Fruit fly (Drosophila melanogaster) Kc167 (cell line): ENCODE measurements around the gene CG12016.

ENCODE experiments used
- Myc ChIP-seq: fragments of >200 bp; optimal IDR thresholded peaks from 2 replicates; lab custom pipeline; 2017; ENCODE audit warnings: missing external identifiers
- Sin3A ChIP-seq: fragments of >200 bp; optimal IDR thresholded peaks from 2 replicates; lab custom pipeline; 2018; ENCODE audit warnings: missing external identifiers
- h ChIP-seq: fragments of >200 bp; optimal IDR thresholded peaks from 3 replicates; lab custom pipeline; 2018; ENCODE audit warnings: missing external identifiers
- insv ChIP-seq: fragments of >200 bp; optimal IDR thresholded peaks from 3 replicates; lab custom pipeline; 2018; ENCODE audit warnings: missing external identifiers
- psq ChIP-seq: fragments of >200 bp; optimal IDR thresholded peaks from 2 replicates; lab custom pipeline; 2017; ENCODE audit warnings: missing external identifiers
- ttk ChIP-seq: sonication (Bioruptor generic); optimal IDR thresholded peaks from 2 replicates; lab custom pipeline; 2017; ENCODE audit warnings: missing external identifiers

- TF ChIP-seq insv, result no peak
- no peak for TF ChIP-seq h (lab: Kevin White, UChicago)
- TF ChIP-seq psq, result no peak
- no peak for TF ChIP-seq Myc
- no peak for TF ChIP-seq ttk (lab: Kevin White, UChicago)
- no peak for TF ChIP-seq Sin3A
These were observed 49.9 kb downstream of the CG12016 start, which contains the start of gene Drs for dm6 chr3L:3369256-3369655.
